Worm (Caenorhabditis elegans): ENCODE results near the gene sel-2.

DNA sequence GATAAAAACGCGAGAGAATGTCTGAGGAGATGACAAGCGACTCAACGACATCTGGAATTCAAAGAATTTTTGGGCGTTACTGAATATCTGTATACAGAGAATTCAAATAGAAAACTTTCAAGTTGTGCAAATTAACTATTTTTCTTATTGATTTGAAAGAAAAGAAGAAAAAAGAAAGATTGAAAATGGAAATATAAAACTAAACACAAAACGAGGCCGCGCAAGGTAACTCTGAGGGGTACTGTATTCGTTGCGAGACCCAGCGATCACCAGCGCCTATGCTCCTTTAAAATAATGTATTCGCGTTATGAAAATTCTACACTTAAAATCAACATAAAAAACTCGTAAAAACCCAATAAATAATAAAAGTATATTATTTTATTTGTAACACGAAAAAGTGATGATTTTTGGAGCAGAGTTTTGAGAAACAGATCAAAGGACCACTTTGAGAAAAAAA is 16.4 kb downstream of the sel-2 start, which contains the start of gene asb-1:
- TF ChIP-seq ztf-29 (GFP tag; IDR thresholded peaks at IDR 0.05) (no peak), ref-1 (GFP tag; conservative IDR thresholded peaks at IDR 0.05) (no peak), T22C8.4 (GFP tag; IDR thresholded peaks at IDR 0.05) (no peak), cog-1 (tag; optimal IDR thresholded peaks at IDR 0.05) (no peak), flt-1 (GFP tag; IDR thresholded peaks at IDR 0.05) (no peak), tab-1 (GFP tag; IDR thresholded peaks at IDR 0.05) (no peak), ztf-23 (GFP tag; IDR thresholded peaks at IDR 0.05) (no peak)

All from whole organism, midembryonic.